Fruit fly (Drosophila melanogaster) whole organism, embryonic: Measurements from ENCODE around the gene ClC-a.
A peak's percentile ranks its signal among the peaks of the same experiment; 100 is the strongest.

Experiments used
- Ada2b ChIP-seq: fragments of 200-800 bp; sonication (Bioruptor generic); IDR thresholded peaks from 2 replicates; pipeline ENCODE4 v1.3.6; 2022; ENCODE audit warnings: missing biosample characterization, missing genetic modification characterization
- Atf-2 ChIP-seq: fragments of 200-800 bp; sonication (Bioruptor generic); optimal IDR thresholded peaks from 2 replicates; lab custom pipeline; 2016; ENCODE audit warnings: missing biosample characterization, missing genetic modification characterization
- Bteb2 ChIP-seq: fragments of 200-800 bp; sonication (Bioruptor generic); optimal IDR thresholded peaks from 2 replicates; lab custom pipeline; 2016; ENCODE audit warnings: missing biosample characterization, missing genetic modification characterization
- CG10543 ChIP-seq: fragments of 200-800 bp; sonication (Bioruptor generic); optimal IDR thresholded peaks from 3 replicates; lab custom pipeline; 2017; ENCODE audit warnings: missing biosample characterization, mild to moderate bottlenecking, missing genetic modification characterization, moderate library complexity
- CG11723 ChIP-seq: fragments of 200-800 bp; sonication (Bioruptor generic); optimal IDR thresholded peaks from 2 replicates; lab custom pipeline; 2017; ENCODE audit warnings: missing biosample characterization, mild to moderate bottlenecking, missing genetic modification characterization
- CG12071 ChIP-seq: fragments of 200-800 bp; sonication (Bioruptor generic); optimal IDR thresholded peaks from 3 replicates; lab custom pipeline; 2018; ENCODE audit warnings: missing biosample characterization, mild to moderate bottlenecking, missing genetic modification characterization
- CG12299 ChIP-seq: fragments of 200-800 bp; sonication (Bioruptor generic); optimal IDR thresholded peaks from 2 replicates; lab custom pipeline; 2018; ENCODE audit warnings: missing biosample characterization, mild to moderate bottlenecking, missing genetic modification characterization
- CG12942 ChIP-seq: fragments of 200-800 bp; sonication (Bioruptor generic); optimal IDR thresholded peaks from 3 replicates; lab custom pipeline; 2016; ENCODE audit warnings: missing biosample characterization, missing genetic modification characterization
- CG16863 ChIP-seq: fragments of 200-800 bp; sonication (Bioruptor generic); optimal IDR thresholded peaks from 3 replicates; lab custom pipeline; 2016; ENCODE audit warnings: missing biosample characterization, missing genetic modification characterization
- CG17361 ChIP-seq: fragments of 200-800 bp; sonication (Bioruptor generic); IDR thresholded peaks from 3 replicates; pipeline ENCODE4 v1.3.6; 2022; ENCODE audit warnings: missing biosample characterization, missing genetic modification characterization
- CG18011 ChIP-seq: fragments of 200-800 bp; sonication (Bioruptor generic); optimal IDR thresholded peaks from 2 replicates; lab custom pipeline; 2017; ENCODE audit warnings: missing biosample characterization, missing genetic modification characterization, mild to moderate bottlenecking, moderate library complexity, missing genotype
- CG18599 ChIP-seq: fragments of 200-800 bp; sonication (Bioruptor generic); optimal IDR thresholded peaks from 3 replicates; lab custom pipeline; 2017; ENCODE audit warnings: missing biosample characterization, missing genetic modification characterization, mild to moderate bottlenecking, moderate library complexity, missing genetic modification reagents
- CG2199 ChIP-seq: fragments of 200-800 bp; sonication (Bioruptor generic); IDR thresholded peaks from 3 replicates; pipeline ENCODE4 v1.3.6; 2022; ENCODE audit warnings: missing biosample characterization, missing genetic modification characterization
- CG33213 ChIP-seq: fragments of 200-800 bp; sonication (Bioruptor generic); optimal IDR thresholded peaks from 3 replicates; lab custom pipeline; 2016; ENCODE audit warnings: missing biosample characterization, missing genetic modification characterization
- CG34422 ChIP-seq: fragments of 200-800 bp; sonication (Bioruptor generic); IDR thresholded peaks from 3 replicates; pipeline ENCODE4 v1.3.6; 2022; ENCODE audit warnings: missing biosample characterization, missing genetic modification characterization
- CG5180 ChIP-seq: fragments of 200-800 bp; sonication (Bioruptor generic); optimal IDR thresholded peaks from 3 replicates; lab custom pipeline; 2017; ENCODE audit warnings: missing biosample characterization, missing genetic modification characterization, mild to moderate bottlenecking, moderate library complexity, missing genetic modification reagents
- CG5245 ChIP-seq: fragments of 200-800 bp; sonication (Bioruptor generic); optimal IDR thresholded peaks from 3 replicates; lab custom pipeline; 2016; ENCODE audit warnings: missing biosample characterization, missing genetic modification characterization
- CG7928 ChIP-seq: fragments of 200-800 bp; sonication (Bioruptor generic); optimal IDR thresholded peaks from 2 replicates; lab custom pipeline; 2017; ENCODE audit warnings: missing biosample characterization, mild to moderate bottlenecking, missing genetic modification characterization
- CG8478 ChIP-seq: fragments of >200 bp; optimal IDR thresholded peaks from 2 replicates; lab custom pipeline; 2018
- CG9437 ChIP-seq: fragments of 200-800 bp; sonication (Bioruptor generic); optimal IDR thresholded peaks from 2 replicates; lab custom pipeline; 2018; ENCODE audit warnings: missing biosample characterization, mild to moderate bottlenecking, missing genetic modification characterization
- CG9609 ChIP-seq: fragments of 200-800 bp; sonication (Bioruptor generic); optimal IDR thresholded peaks from 3 replicates; lab custom pipeline; 2016; ENCODE audit warnings: missing biosample characterization, missing genetic modification characterization
- Dbx ChIP-seq: fragments of 200-800 bp; sonication (Bioruptor generic); IDR thresholded peaks from 3 replicates; pipeline ENCODE4 v1.3.6; 2022; ENCODE audit warnings: missing biosample characterization, missing genetic modification characterization
- E2f2 ChIP-seq: fragments of 200-800 bp; sonication (Bioruptor generic); IDR thresholded peaks from 2 replicates; pipeline ENCODE4 v1.3.6; 2022; ENCODE audit warnings: missing biosample characterization, missing genetic modification characterization
- HmgD ChIP-seq: fragments of 200-800 bp; sonication (Bioruptor generic); optimal IDR thresholded peaks from 3 replicates; lab custom pipeline; 2016; ENCODE audit warnings: missing biosample characterization, missing genetic modification characterization
- Lim3 ChIP-seq: fragments of 200-800 bp; sonication (Bioruptor generic); IDR thresholded peaks from 2 replicates; pipeline ENCODE4 v1.3.6; 2022; ENCODE audit warnings: missing biosample characterization, missing genetic modification characterization
- MBD-R2 ChIP-seq: fragments of 200-800 bp; sonication (Bioruptor generic); IDR thresholded peaks from 2 replicates; pipeline ENCODE4 v1.3.6; 2022; ENCODE audit warnings: missing biosample characterization, missing genetic modification characterization
- Nf-YC ChIP-seq: fragments of 200-800 bp; optimal IDR thresholded peaks from 3 replicates; lab custom pipeline; 2019; ENCODE audit warnings: missing biosample characterization, mild to moderate bottlenecking, missing genetic modification characterization, moderate library complexity
- Sry-δ ChIP-seq: fragments of 200-800 bp; sonication (Bioruptor generic); optimal IDR thresholded peaks from 2 replicates; lab custom pipeline; 2016; ENCODE audit warnings: missing biosample characterization, missing genetic modification characterization
- Vsx1 ChIP-seq: fragments of 200-800 bp; sonication (Bioruptor generic); optimal IDR thresholded peaks from 2 replicates; lab custom pipeline; 2017; ENCODE audit warnings: missing biosample characterization, mild to moderate bottlenecking, missing genetic modification characterization, missing genetic modification reagents
- ato ChIP-seq: fragments of 200-800 bp; sonication (Bioruptor generic); IDR thresholded peaks from 2 replicates; pipeline ENCODE4 v1.3.6; 2022; ENCODE audit warnings: missing biosample characterization, missing genetic modification characterization; ENCODE audit not compliant: partially characterized antibody
- cg ChIP-seq: fragments of 200-800 bp; sonication (Bioruptor generic); optimal IDR thresholded peaks from 3 replicates; lab custom pipeline; 2019; ENCODE audit warnings: missing biosample characterization, mild to moderate bottlenecking, missing genetic modification characterization, moderate library complexity
- danr ChIP-seq: fragments of 200-800 bp; sonication (Bioruptor generic); IDR thresholded peaks from 2 replicates; pipeline ENCODE4 v1.3.6; 2022; ENCODE audit warnings: missing biosample characterization, missing genetic modification characterization
- ewg ChIP-seq: fragments of 200-800 bp; sonication (Bioruptor generic); optimal IDR thresholded peaks from 3 replicates; lab custom pipeline; 2017; ENCODE audit warnings: mild to moderate bottlenecking, missing biosample characterization, missing genetic modification reagents, missing genetic modification characterization
- fu2 ChIP-seq: fragments of 200-800 bp; sonication (Bioruptor generic); optimal IDR thresholded peaks from 2 replicates; lab custom pipeline; 2016; ENCODE audit warnings: missing biosample characterization, missing genetic modification characterization
- gsb-n ChIP-seq: fragments of 200-800 bp; sonication (Bioruptor generic); optimal IDR thresholded peaks from 3 replicates; lab custom pipeline; 2018; ENCODE audit warnings: missing biosample characterization, mild to moderate bottlenecking, missing genetic modification characterization
- h ChIP-seq: fragments of >200 bp; optimal IDR thresholded peaks from 2 replicates; lab custom pipeline; 2017
- her ChIP-seq: fragments of 200-800 bp; sonication (Bioruptor generic); optimal IDR thresholded peaks from 2 replicates; lab custom pipeline; 2016; ENCODE audit warnings: missing biosample characterization, missing genetic modification characterization
- ken ChIP-seq: fragments of 200-800 bp; sonication (Bioruptor generic); IDR thresholded peaks from 3 replicates; pipeline ENCODE4 v1.3.6; 2022; ENCODE audit warnings: missing biosample characterization, missing genetic modification characterization
- org-1 ChIP-seq: fragments of 200-800 bp; sonication (Bioruptor generic); optimal IDR thresholded peaks from 2 replicates; lab custom pipeline; 2017; ENCODE audit warnings: missing biosample characterization, missing genetic modification characterization
- pan ChIP-seq, 4 experiments: fragments of >200 bp in 3 of 4; fragments of 200-800 bp in 1 of 4; sonication (Bioruptor generic) in 1 of 4; optimal IDR thresholded peaks in 3 of 4; IDR thresholded peaks in 1 of 4; 2 replicates each; pipeline versions ENCODE4 v1.3.6 to Lab custom; 2017 to 2022; ENCODE audit warnings: missing biosample characterization in 2 of 4, missing genetic modification characterization in 2 of 4, mixed read lengths in 1 of 4
- pros ChIP-seq: fragments of 200-800 bp; sonication (Bioruptor generic); optimal IDR thresholded peaks from 3 replicates; lab custom pipeline; 2019; ENCODE audit warnings: missing biosample characterization, mild to moderate bottlenecking, missing genetic modification characterization, moderate library complexity
- ro ChIP-seq: fragments of 200-800 bp; sonication (Bioruptor generic); IDR thresholded peaks from 2 replicates; pipeline ENCODE4 v1.3.6; 2022; ENCODE audit warnings: missing biosample characterization, missing genetic modification characterization
- run ChIP-seq: fragments of 200-800 bp; sonication (Bioruptor generic); optimal IDR thresholded peaks from 3 replicates; lab custom pipeline; 2018; ENCODE audit warnings: missing biosample characterization, mild to moderate bottlenecking, missing genetic modification characterization
- sim ChIP-seq: fragments of 200-800 bp; sonication (Bioruptor generic); IDR thresholded peaks from 2 replicates; pipeline ENCODE4 v1.3.6; 2022; ENCODE audit warnings: missing biosample characterization, missing genetic modification characterization
- slbo ChIP-seq: fragments of 200-800 bp; sonication (Bioruptor generic); IDR thresholded peaks from 2 replicates; pipeline ENCODE4 v1.3.6; 2022; ENCODE audit warnings: missing biosample characterization, missing genetic modification characterization
- stwl ChIP-seq: fragments of 200-800 bp; sonication (Bioruptor generic); optimal IDR thresholded peaks from 3 replicates; lab custom pipeline; 2018; ENCODE audit warnings: missing biosample characterization, mild to moderate bottlenecking, missing genetic modification characterization, moderate library complexity
- tin ChIP-seq: fragments of 200-800 bp; sonication (Bioruptor generic); optimal IDR thresholded peaks from 3 replicates; lab custom pipeline; 2016; ENCODE audit warnings: missing biosample characterization, missing genetic modification characterization
- toy ChIP-seq: fragments of 200-800 bp; sonication (Bioruptor generic); IDR thresholded peaks from 2 replicates; pipeline ENCODE4 v1.3.6; 2022; ENCODE audit warnings: missing biosample characterization, missing genetic modification characterization
- vfl ChIP-seq: fragments of 200-800 bp; sonication (Bioruptor generic); optimal IDR thresholded peaks from 2 replicates; lab custom pipeline; 2016; ENCODE audit warnings: missing biosample characterization, missing genetic modification characterization
- vnd ChIP-seq: fragments of 200-800 bp; sonication (Bioruptor generic); IDR thresholded peaks from 3 replicates; pipeline ENCODE4 v1.3.6; 2022; ENCODE audit warnings: missing biosample characterization, missing genetic modification characterization; ENCODE audit not compliant: partially characterized antibody
- zen ChIP-seq: fragments of 200-800 bp; sonication (Bioruptor generic); optimal IDR thresholded peaks from 3 replicates; lab custom pipeline; 2018; ENCODE audit warnings: missing biosample characterization, mild to moderate bottlenecking, missing genetic modification characterization, moderate library complexity

The ClC-a gene

dm6 chr3R:11780181-11780688, 32.8 kb downstream of the ClC-a start (continued):
- TF ChIP-seq CG12071 (GFP tag; lab: Kevin White, UChicago) (no peak), Bteb2 (GFP tag; lab: Kevin White, UChicago) (no peak), tin (GFP tag; lab: Kevin White, UChicago) (peak; percentile 94), danr (GFP tag; lab: Robert Waterston, UW) (peak; percentile 58; the same call in 1 of the 2 replicates), CG5245 (GFP tag; lab: Kevin White, UChicago) (peak; percentile 94), run (peak; percentile 83), ken (peak; percentile 84), CG9609 (GFP tag; lab: Kevin White, UChicago) (no peak), Ada2b (peak; percentile 53; the same call in 1 of the 2 replicates), pros (GFP tag; lab: Kevin White, UChicago) (peak; percentile 98), CG7928 (no peak), cg (peak; percentile 78), E2f2 (GFP tag; lab: Robert Waterston, UW) (peak; percentile 30; the same call in 1 of the 2 replicates), slbo (GFP tag; lab: Robert Waterston, UW) (no peak), vnd (GFP tag; lab: Robert Waterston, UW) (no peak), sim (GFP tag; lab: Robert Waterston, UW) (peak; percentile 89), ewg (GFP tag; lab: Kevin White, UChicago) (peak; percentile 90), CG16863 (GFP tag; lab: Kevin White, UChicago) (peak; percentile 48), CG8478 (lab: Kevin White, UChicago) (no peak), Dbx (GFP tag; lab: Robert Waterston, UW) (no peak), CG18011 (GFP tag; lab: Kevin White, UChicago) (peak; percentile 26), Lim3 (peak; percentile 43; the same call in 1 of the 2 replicates), CG10543 (no peak), CG11723 (GFP tag; lab: Kevin White, UChicago) (peak; percentile 82), CG12299 (tag; lab: Kevin White, UChicago) (peak; percentile 80), MBD-R2 (GFP tag; lab: Robert Waterston, UW) (0 out of 2 replicates have a peak, but pooled peaks have one; percentile 12), org-1 (GFP tag; lab: Kevin White, UChicago) (peak; percentile 85), CG5180 (GFP tag; lab: Kevin White, UChicago) (peak; percentile 79), zen (tag; lab: Kevin White, UChicago) (peak; percentile 97), stwl (tag; lab: Kevin White, UChicago) (peak; percentile 73), CG33213 (GFP tag; lab: Kevin White, UChicago) (no peak), Nf-YC (tag; lab: Kevin White, UChicago) (peak; percentile 50), vfl (GFP tag; lab: Kevin White, UChicago) (no peak), CG12942 (GFP tag; lab: Kevin White, UChicago) (peak; percentile 87), pan (optimal IDR thresholded peaks at IDR 0.05; lab: Kevin White, UChicago) (no peak), pan (GFP tag; optimal IDR thresholded peaks at IDR 0.05 in 1 of 2, IDR thresholded peaks at IDR 0.05 in 1 of 2) (peak in 1 of 2 experiments; percentile 78), CG2199 (GFP tag; lab: Robert Waterston, UW) (peak; percentile 80; the same call in 1 of the 3 replicates), Sry-δ (GFP tag; lab: Kevin White, UChicago) (no peak), her (no peak), fu2 (GFP tag; lab: Kevin White, UChicago) (no peak), CG9437 (GFP tag; lab: Kevin White, UChicago) (peak; percentile 88), ro (GFP tag; lab: Robert Waterston, UW) (peak; percentile 75), gsb-n (peak; percentile 99), Vsx1 (GFP tag; lab: Kevin White, UChicago) (peak; percentile 89), CG18599 (GFP tag; lab: Kevin White, UChicago) (peak; percentile 76), Atf-2 (GFP tag; lab: Kevin White, UChicago) (peak; percentile 30), CG17361 (GFP tag; lab: Robert Waterston, UW) (peak; percentile 98), HmgD (GFP tag; lab: Kevin White, UChicago) (no peak), h (no peak), toy (GFP tag; lab: Robert Waterston, UW) (no peak), ato (no peak), CG34422 (GFP tag; lab: Robert Waterston, UW) (peak; percentile 90; the same call in 2 of the 3 replicates)
